Fruit fly (Drosophila melanogaster) whole organism, prepupa: ENCODE results near the gene Nedd8.

Experiments used
- Blimp-1 ChIP-seq: fragments of 200-800 bp; sonication (Bioruptor generic); optimal IDR thresholded peaks from 3 replicates; lab custom pipeline; 2017; ENCODE audit warnings: missing biosample characterization, missing genetic modification characterization, mild to moderate bottlenecking, moderate library complexity, missing genetic modification reagents
- CG10669 ChIP-seq: fragments of 200-800 bp; sonication (Bioruptor generic); optimal IDR thresholded peaks from 3 replicates; lab custom pipeline; 2018; ENCODE audit warnings: missing biosample characterization, mild to moderate bottlenecking, missing genetic modification characterization, moderate library complexity
- CG11294 ChIP-seq: fragments of 200-800 bp; sonication (Bioruptor generic); IDR thresholded peaks from 2 replicates; pipeline ENCODE4 v1.3.6; 2022; ENCODE audit warnings: missing biosample characterization, missing genetic modification characterization
- CG11762 ChIP-seq: fragments of 200-800 bp; sonication (Bioruptor generic); optimal IDR thresholded peaks from 3 replicates; lab custom pipeline; 2016; ENCODE audit warnings: missing biosample characterization, missing genetic modification characterization; ENCODE audit not compliant: insufficient read depth
- CG15336 ChIP-seq: fragments of 200-800 bp; sonication (Bioruptor generic); IDR thresholded peaks from 2 replicates; pipeline ENCODE4 v1.3.6; 2022; ENCODE audit warnings: missing biosample characterization, missing genetic modification characterization
- CG1621 ChIP-seq: fragments of 200-800 bp; sonication (Bioruptor generic); optimal IDR thresholded peaks from 3 replicates; lab custom pipeline; 2018; ENCODE audit warnings: missing biosample characterization, mild to moderate bottlenecking, missing genetic modification characterization
- CG16779 ChIP-seq: fragments of 200-800 bp; sonication (Bioruptor generic); optimal IDR thresholded peaks from 3 replicates; lab custom pipeline; 2017; ENCODE audit warnings: missing biosample characterization, mild to moderate bottlenecking, missing genetic modification characterization
- CG3032 ChIP-seq: fragments of 200-800 bp; optimal IDR thresholded peaks from 2 replicates; lab custom pipeline; 2019; ENCODE audit warnings: missing biosample characterization, mild to moderate bottlenecking, missing genetic modification characterization, moderate library complexity
- CG32006 ChIP-seq: fragments of 200-800 bp; sonication (Bioruptor generic); optimal IDR thresholded peaks from 3 replicates; lab custom pipeline; 2017; ENCODE audit warnings: missing biosample characterization, mild to moderate bottlenecking, missing genetic modification characterization
- CG34406 ChIP-seq: fragments of 200-800 bp; sonication (Bioruptor generic); optimal IDR thresholded peaks from 3 replicates; lab custom pipeline; 2016; ENCODE audit warnings: missing biosample characterization, missing genetic modification characterization
- CG3919 ChIP-seq: fragments of 200-800 bp; sonication (Bioruptor generic); optimal IDR thresholded peaks from 3 replicates; lab custom pipeline; 2016; ENCODE audit warnings: missing biosample characterization, missing genetic modification characterization
- CG4318 ChIP-seq: fragments of 200-800 bp; sonication (Bioruptor generic); optimal IDR thresholded peaks from 3 replicates; lab custom pipeline; 2017; ENCODE audit warnings: missing biosample characterization, mild to moderate bottlenecking, missing genetic modification characterization
- CG6276 ChIP-seq: fragments of 200-800 bp; sonication (Bioruptor generic); optimal IDR thresholded peaks from 2 replicates; lab custom pipeline; 2017; ENCODE audit warnings: missing biosample characterization, mild to moderate bottlenecking, missing genetic modification characterization
- CG6792 ChIP-seq: fragments of 200-800 bp; sonication (Bioruptor generic); optimal IDR thresholded peaks from 3 replicates; lab custom pipeline; 2016; ENCODE audit warnings: missing biosample characterization, missing genetic modification characterization
- CG6808 ChIP-seq: fragments of 200-800 bp; sonication (Bioruptor generic); optimal IDR thresholded peaks from 3 replicates; lab custom pipeline; 2017; ENCODE audit warnings: missing biosample characterization, missing genetic modification characterization, mild to moderate bottlenecking, moderate library complexity, missing genetic modification reagents
- CG6854 ChIP-seq: fragments of 200-800 bp; sonication (Bioruptor generic); optimal IDR thresholded peaks from 2 replicates; lab custom pipeline; 2017; ENCODE audit warnings: missing biosample characterization, mild to moderate bottlenecking, missing genetic modification characterization
- CG8119 ChIP-seq: fragments of 200-800 bp; sonication (Bioruptor generic); IDR thresholded peaks from 3 replicates; pipeline ENCODE4 v1.3.6; 2022; ENCODE audit warnings: missing biosample characterization, missing genetic modification characterization
- CG8319 ChIP-seq: fragments of 200-800 bp; sonication (Bioruptor generic); optimal IDR thresholded peaks from 3 replicates; lab custom pipeline; 2016; ENCODE audit warnings: missing biosample characterization, missing genetic modification characterization
- CG8632 ChIP-seq: fragments of 200-800 bp; sonication (Bioruptor generic); optimal IDR thresholded peaks from 3 replicates; lab custom pipeline; 2016; ENCODE audit warnings: missing biosample characterization, missing genetic modification characterization
- CG9139 ChIP-seq: fragments of 200-800 bp; sonication (Bioruptor generic); optimal IDR thresholded peaks from 3 replicates; lab custom pipeline; 2017; ENCODE audit warnings: missing biosample characterization, mild to moderate bottlenecking, missing genetic modification characterization
- Eip75B ChIP-seq: fragments of 200-800 bp; sonication (Bioruptor generic); optimal IDR thresholded peaks from 3 replicates; lab custom pipeline; 2016; ENCODE audit warnings: missing biosample characterization, missing genetic modification characterization
- Eip78C ChIP-seq: fragments of 200-800 bp; sonication (Bioruptor generic); peaks from one replicate; lab custom pipeline; 2016; ENCODE audit warnings: missing biosample characterization, missing genetic modification characterization
- Eip93F ChIP-seq: fragments of 200-800 bp; sonication (Bioruptor generic); optimal IDR thresholded peaks from 2 replicates; lab custom pipeline; 2016; ENCODE audit warnings: missing biosample characterization, mild to moderate bottlenecking, missing genetic modification characterization
- Ets21C ChIP-seq: fragments of 200-800 bp; sonication (Bioruptor generic); optimal IDR thresholded peaks from 3 replicates; lab custom pipeline; 2016; ENCODE audit warnings: missing biosample characterization, missing genetic modification characterization
- Ets96B ChIP-seq: fragments of 200-800 bp; optimal IDR thresholded peaks from 2 replicates; lab custom pipeline; 2019; ENCODE audit warnings: missing biosample characterization, mild to moderate bottlenecking, missing genetic modification characterization, moderate library complexity
- Gug ChIP-seq: fragments of 200-800 bp; sonication (Bioruptor generic); IDR thresholded peaks from 2 replicates; pipeline ENCODE4 v1.3.6; 2022; ENCODE audit warnings: missing biosample characterization, missing genetic modification characterization
- Hr38 ChIP-seq: sonication (Bioruptor generic); optimal IDR thresholded peaks from 2 replicates; lab custom pipeline; 2016; ENCODE audit warnings: missing biosample characterization, missing genetic modification characterization
- Hr39 ChIP-seq: fragments of 200-800 bp; sonication (Bioruptor generic); optimal IDR thresholded peaks from 2 replicates; lab custom pipeline; 2016; ENCODE audit warnings: missing biosample characterization, missing genetic modification characterization
- Hr4 ChIP-seq: fragments of 200-800 bp; sonication (Bioruptor generic); optimal IDR thresholded peaks from 3 replicates; lab custom pipeline; 2016; ENCODE audit warnings: missing biosample characterization, missing genetic modification characterization
- Lpt ChIP-seq: fragments of 200-800 bp; sonication (Bioruptor generic); optimal IDR thresholded peaks from 3 replicates; lab custom pipeline; 2016; ENCODE audit warnings: missing biosample characterization, missing genetic modification characterization
- Met ChIP-seq: fragments of 200-800 bp; sonication (Bioruptor generic); optimal IDR thresholded peaks from 3 replicates; lab custom pipeline; 2016; ENCODE audit warnings: missing biosample characterization, missing genetic modification characterization
- OdsH ChIP-seq: fragments of 200-800 bp; sonication (Bioruptor generic); optimal IDR thresholded peaks from 3 replicates; lab custom pipeline; 2016; ENCODE audit warnings: missing biosample characterization, missing genetic modification characterization
- Smox ChIP-seq: fragments of 200-800 bp; sonication (Bioruptor generic); optimal IDR thresholded peaks from 3 replicates; lab custom pipeline; 2016; ENCODE audit warnings: missing biosample characterization, missing genetic modification characterization
- Sox102F ChIP-seq: fragments of 200-800 bp; sonication (Bioruptor generic); optimal IDR thresholded peaks from 2 replicates; lab custom pipeline; 2016; ENCODE audit warnings: missing biosample characterization, mild to moderate bottlenecking, missing genetic modification characterization
- Sox14 ChIP-seq: fragments of 200-800 bp; sonication (Bioruptor generic); optimal IDR thresholded peaks from 3 replicates; lab custom pipeline; 2016; ENCODE audit warnings: missing biosample characterization, missing genetic modification characterization
- achi ChIP-seq: fragments of 200-800 bp; sonication (Bioruptor generic); optimal IDR thresholded peaks from 3 replicates; lab custom pipeline; 2016; ENCODE audit warnings: missing biosample characterization, missing genetic modification characterization
- acj6 ChIP-seq: fragments of 200-800 bp; sonication (Bioruptor generic); optimal IDR thresholded peaks from 3 replicates; lab custom pipeline; 2016; ENCODE audit warnings: missing biosample characterization, missing genetic modification characterization
- cyc ChIP-seq: fragments of 200-800 bp; sonication (Bioruptor generic); optimal IDR thresholded peaks from 3 replicates; lab custom pipeline; 2016; ENCODE audit warnings: missing biosample characterization, missing genetic modification characterization
- dac ChIP-seq: fragments of 200-800 bp; sonication (Bioruptor generic); optimal IDR thresholded peaks from 2 replicates; lab custom pipeline; 2017; ENCODE audit warnings: missing biosample characterization, mild to moderate bottlenecking, missing genetic modification characterization
- eg ChIP-seq: fragments of 200-800 bp; sonication (Bioruptor generic); IDR thresholded peaks from 3 replicates; pipeline ENCODE4 v1.3.6; 2022; ENCODE audit warnings: missing biosample characterization, missing genetic modification characterization
- esn ChIP-seq: fragments of 200-800 bp; sonication (Bioruptor generic); optimal IDR thresholded peaks from 2 replicates; lab custom pipeline; 2016; ENCODE audit warnings: missing biosample characterization, mild to moderate bottlenecking, missing genetic modification characterization, moderate library complexity
- fd59A ChIP-seq: fragments of 200-800 bp; sonication (Bioruptor generic); optimal IDR thresholded peaks from 2 replicates; lab custom pipeline; 2017; ENCODE audit warnings: missing biosample characterization, mild to moderate bottlenecking, missing genetic modification characterization, missing genetic modification reagents
- fd85E ChIP-seq: fragments of 200-800 bp; sonication (Bioruptor generic); optimal IDR thresholded peaks from 3 replicates; lab custom pipeline; 2016; ENCODE audit warnings: missing biosample characterization, missing genetic modification characterization
- fkh ChIP-seq: fragments of 200-800 bp; sonication (Bioruptor generic); optimal IDR thresholded peaks from 3 replicates; lab custom pipeline; 2017; ENCODE audit warnings: missing biosample characterization, mild to moderate bottlenecking, missing genetic modification characterization, moderate library complexity
- net ChIP-seq: fragments of 200-800 bp; sonication (Bioruptor generic); optimal IDR thresholded peaks from 3 replicates; lab custom pipeline; 2016; ENCODE audit warnings: missing biosample characterization, missing genetic modification characterization
- salr ChIP-seq, 2 experiments: fragments of 200-800 bp; sonication (Bioruptor generic); optimal IDR thresholded peaks; 3 replicates each; lab custom pipeline; 2016 to 2018; ENCODE audit warnings: missing biosample characterization in 2 of 2, missing genetic modification characterization in 2 of 2, mild to moderate bottlenecking in 1 of 2
- spab ChIP-seq: fragments of 200-800 bp; sonication (Bioruptor generic); optimal IDR thresholded peaks from 2 replicates; lab custom pipeline; 2017; ENCODE audit warnings: missing biosample characterization, mild to moderate bottlenecking, missing genetic modification characterization, missing genetic modification reagents
- svp ChIP-seq: fragments of 200-800 bp; sonication (Bioruptor generic); peaks from one replicate; lab custom pipeline; 2016; ENCODE audit warnings: missing biosample characterization, missing genetic modification characterization
- topi ChIP-seq: fragments of 200-800 bp; sonication (Bioruptor generic); optimal IDR thresholded peaks from 3 replicates; lab custom pipeline; 2016; ENCODE audit warnings: missing biosample characterization, missing genetic modification characterization
- vri ChIP-seq: fragments of 200-800 bp; sonication (Bioruptor generic); optimal IDR thresholded peaks from 3 replicates; lab custom pipeline; 2016; ENCODE audit warnings: missing biosample characterization, mild to moderate bottlenecking, missing genetic modification characterization

Gene Nedd8

DNA sequence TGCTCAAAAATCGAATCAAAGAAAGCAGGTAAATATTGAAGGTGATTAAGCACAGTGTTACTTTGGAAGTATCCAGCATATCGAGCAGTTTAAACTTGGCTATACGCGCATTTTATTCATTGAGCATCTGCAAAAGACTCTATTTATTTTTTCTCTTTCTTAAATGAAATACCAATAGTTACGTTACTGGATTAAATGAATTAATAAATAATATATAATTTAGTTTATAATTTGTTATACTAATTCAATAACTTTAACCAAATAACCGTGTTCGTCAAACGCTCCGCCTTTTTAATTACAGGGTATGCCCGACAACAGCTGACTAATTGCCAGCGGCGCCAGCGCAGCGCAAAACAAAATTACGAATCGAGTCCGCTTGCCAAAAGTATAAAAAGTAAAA is 15.2 kb upstream of the Nedd8 start (continued):
- TF ChIP-seq Hr4 (GFP tag; lab: Kevin White, UChicago) (peak; percentile 39), CG8319 (GFP tag; lab: Kevin White, UChicago) (no peak), CG6808 (GFP tag; lab: Kevin White, UChicago) (peak; percentile 8), Blimp-1 (peak; percentile 5), dac (GFP tag; lab: Kevin White, UChicago) (no peak), Eip93F (GFP tag; lab: Kevin White, UChicago) (peak; percentile 44)

- TF ChIP-seq CG3919 = peak; percentile 52
- peak; percentile 88 for TF ChIP-seq Eip78C (GFP tag; lab: Kevin White, UChicago)
- peak; percentile 20 for TF ChIP-seq Lpt
- peak; percentile 51 for TF ChIP-seq CG11762 (GFP tag; lab: Kevin White, UChicago)
- peak; percentile 84 for TF ChIP-seq CG15336
- TF ChIP-seq OdsH (GFP tag; lab: Kevin White, UChicago) = peak; percentile 37
- TF ChIP-seq CG11294 (GFP tag; lab: Robert Waterston, UW) = peak; percentile 81
- TF ChIP-seq CG9139 (GFP tag; lab: Kevin White, UChicago) = no peak
- TF ChIP-seq Eip93F (GFP tag; lab: Kevin White, UChicago) = no peak
- TF ChIP-seq cyc (GFP tag; lab: Kevin White, UChicago) = peak; percentile 21
- TF ChIP-seq Hr39 (GFP tag; lab: Kevin White, UChicago) = no peak
- TF ChIP-seq CG10669 (GFP tag; lab: Kevin White, UChicago) = peak; percentile 52
- no peak for TF ChIP-seq Ets21C (GFP tag; lab: Kevin White, UChicago)
- TF ChIP-seq CG6808 (GFP tag; lab: Kevin White, UChicago) = no peak
- no peak for TF ChIP-seq CG6792 (GFP tag; lab: Kevin White, UChicago)
- TF ChIP-seq CG1621 (tag; lab: Kevin White, UChicago) = no peak
- TF ChIP-seq Smox (GFP tag; lab: Kevin White, UChicago) = no peak
- peak; percentile 9 for TF ChIP-seq CG4318
- no peak for TF ChIP-seq fd85E
- peak; percentile 48 for TF ChIP-seq CG3032 (tag; lab: Kevin White, UChicago)
- peak; percentile 5 for TF ChIP-seq Sox14 (GFP tag; lab: Kevin White, UChicago)
- peak; percentile 44 for TF ChIP-seq CG32006
- peak; percentile 59 for TF ChIP-seq Ets96B (tag; lab: Kevin White, UChicago)
- TF ChIP-seq CG8319 (GFP tag; lab: Kevin White, UChicago) = peak; percentile 4
- peak; percentile 16 for TF ChIP-seq net (GFP tag; lab: Kevin White, UChicago)
- TF ChIP-seq vri = no peak
- TF ChIP-seq CG6276 (GFP tag; lab: Kevin White, UChicago) = peak; percentile 40
- TF ChIP-seq CG6854 (GFP tag; lab: Kevin White, UChicago) = no peak
- peak; percentile 48 for TF ChIP-seq esn (GFP tag; lab: Kevin White, UChicago)
- peak; percentile 29 for TF ChIP-seq Sox102F (GFP tag; lab: Kevin White, UChicago)
- TF ChIP-seq topi (GFP tag; lab: Kevin White, UChicago) = peak; percentile 44
- TF ChIP-seq Met (GFP tag; lab: Kevin White, UChicago) = peak; percentile 30
- peak; percentile 89 for TF ChIP-seq eg (GFP tag; lab: Robert Waterston, UW)
- no peak for TF ChIP-seq spab (GFP tag; lab: Kevin White, UChicago)
- TF ChIP-seq svp (GFP tag; lab: Kevin White, UChicago) = peak; percentile 63
- TF ChIP-seq CG16779 = no peak
- TF ChIP-seq Hr4 (GFP tag; lab: Kevin White, UChicago) = peak; percentile 47
- peak; percentile 20 for TF ChIP-seq achi
- TF ChIP-seq CG34406 (GFP tag; lab: Kevin White, UChicago) = peak; percentile 47
- TF ChIP-seq Eip75B = no peak
- no peak for TF ChIP-seq salr (GFP tag; optimal IDR thresholded peaks at IDR 0.05; lab: Kevin White, UChicago)
- peak; percentile 32 for TF ChIP-seq CG8632 (GFP tag; lab: Kevin White, UChicago)
- TF ChIP-seq fd59A (GFP tag; lab: Kevin White, UChicago) = no peak
- TF ChIP-seq Hr38 (GFP tag; lab: Kevin White, UChicago) = no peak
- no peak for TF ChIP-seq Blimp-1
- TF ChIP-seq acj6 = peak; percentile 18
- peak; percentile 76 for TF ChIP-seq Gug (GFP tag; lab: Robert Waterston, UW)
- no peak for TF ChIP-seq fkh (GFP tag; lab: Kevin White, UChicago)
- TF ChIP-seq CG8119 = peak; percentile 80
Observed at dm6 chr2L:18966214-18966556, 14.5 kb upstream of the Nedd8 start.
